Worm (Caenorhabditis elegans) whole organism, midembryonic: ENCODE data around the gene sma-5.

ENCODE experiments used
- T22C8.4 ChIP-seq: fragments of 200-800 bp; sonication (Bioruptor generic); IDR thresholded peaks from 2 replicates; pipeline ENCODE4 v1.3.6; 2022; ENCODE audit warnings: missing genetic modification characterization, missing compliant biosample characterization
- cog-1 ChIP-seq: sonication (generic microtip); optimal IDR thresholded peaks from 2 replicates; lab custom pipeline; 2016; ENCODE audit warnings: missing genetic modification characterization, missing compliant biosample characterization
- ztf-29 ChIP-seq: fragments of 200-800 bp; sonication (Bioruptor generic); IDR thresholded peaks from 2 replicates; pipeline ENCODE4 v1.3.6; 2022; ENCODE audit warnings: missing genetic modification reagents, missing genetic modification characterization, missing compliant biosample characterization

- no peak for TF ChIP-seq cog-1 (tag; lab: Kevin White, UChicago)
- no peak for TF ChIP-seq ztf-29 (GFP tag; lab: Robert Waterston, UW)
- TF ChIP-seq T22C8.4 (GFP tag; lab: Robert Waterston, UW), result no peak
Observed at ce11 chrX:11994484-11994883, 10.9 kb downstream of the sma-5 start, which contains the start of gene C49F5.7.
